Fruit fly (Drosophila melanogaster) whole organism, prepupa: ENCODE measurements around the gene CG31775.

ENCODE experiments used
- CG10631 ChIP-seq: fragments of 200-800 bp; sonication (Bioruptor generic); optimal IDR thresholded peaks from 2 replicates; lab custom pipeline; 2016; ENCODE audit warnings: missing biosample characterization, missing genetic modification characterization
- CG11294 ChIP-seq: fragments of 200-800 bp; sonication (Bioruptor generic); IDR thresholded peaks from 2 replicates; pipeline ENCODE4 v1.3.6; 2022; ENCODE audit warnings: missing biosample characterization, missing genetic modification characterization
- CG11902 ChIP-seq: fragments of 200-800 bp; sonication (Bioruptor generic); optimal IDR thresholded peaks from 3 replicates; lab custom pipeline; 2016; ENCODE audit warnings: missing biosample characterization, missing genetic modification characterization
- CG15336 ChIP-seq: fragments of 200-800 bp; sonication (Bioruptor generic); IDR thresholded peaks from 2 replicates; pipeline ENCODE4 v1.3.6; 2022; ENCODE audit warnings: missing biosample characterization, missing genetic modification characterization
- CG16779 ChIP-seq: fragments of 200-800 bp; sonication (Bioruptor generic); optimal IDR thresholded peaks from 3 replicates; lab custom pipeline; 2017; ENCODE audit warnings: missing biosample characterization, mild to moderate bottlenecking, missing genetic modification characterization
- CG3032 ChIP-seq: fragments of 200-800 bp; optimal IDR thresholded peaks from 2 replicates; lab custom pipeline; 2019; ENCODE audit warnings: missing biosample characterization, mild to moderate bottlenecking, missing genetic modification characterization, moderate library complexity
- CG31627 ChIP-seq: fragments of 200-800 bp; sonication (Bioruptor generic); optimal IDR thresholded peaks from 3 replicates; lab custom pipeline; 2016; ENCODE audit warnings: missing biosample characterization, missing genetic modification characterization
- CG32006 ChIP-seq: fragments of 200-800 bp; sonication (Bioruptor generic); optimal IDR thresholded peaks from 3 replicates; lab custom pipeline; 2017; ENCODE audit warnings: missing biosample characterization, mild to moderate bottlenecking, missing genetic modification characterization
- CG34406 ChIP-seq: fragments of 200-800 bp; sonication (Bioruptor generic); optimal IDR thresholded peaks from 3 replicates; lab custom pipeline; 2016; ENCODE audit warnings: missing biosample characterization, missing genetic modification characterization
- CG6163 ChIP-seq: fragments of 200-800 bp; sonication (Bioruptor generic); IDR thresholded peaks from 3 replicates; pipeline ENCODE4 v1.3.6; 2022; ENCODE audit warnings: missing biosample characterization, missing genetic modification characterization
- CG6808 ChIP-seq: fragments of 200-800 bp; sonication (Bioruptor generic); optimal IDR thresholded peaks from 3 replicates; lab custom pipeline; 2017; ENCODE audit warnings: missing biosample characterization, missing genetic modification characterization, mild to moderate bottlenecking, moderate library complexity, missing genetic modification reagents
- CG6854 ChIP-seq: fragments of 200-800 bp; sonication (Bioruptor generic); optimal IDR thresholded peaks from 2 replicates; lab custom pipeline; 2017; ENCODE audit warnings: missing biosample characterization, mild to moderate bottlenecking, missing genetic modification characterization
- CG8119 ChIP-seq: fragments of 200-800 bp; sonication (Bioruptor generic); IDR thresholded peaks from 3 replicates; pipeline ENCODE4 v1.3.6; 2022; ENCODE audit warnings: missing biosample characterization, missing genetic modification characterization
- CG8319 ChIP-seq: fragments of 200-800 bp; sonication (Bioruptor generic); optimal IDR thresholded peaks from 3 replicates; lab custom pipeline; 2016; ENCODE audit warnings: missing biosample characterization, missing genetic modification characterization
- CG8632 ChIP-seq: fragments of 200-800 bp; sonication (Bioruptor generic); optimal IDR thresholded peaks from 3 replicates; lab custom pipeline; 2016; ENCODE audit warnings: missing biosample characterization, missing genetic modification characterization
- Eip75B ChIP-seq: fragments of 200-800 bp; sonication (Bioruptor generic); optimal IDR thresholded peaks from 3 replicates; lab custom pipeline; 2016; ENCODE audit warnings: missing biosample characterization, missing genetic modification characterization
- Eip78C ChIP-seq: fragments of 200-800 bp; sonication (Bioruptor generic); peaks from one replicate; lab custom pipeline; 2016; ENCODE audit warnings: missing biosample characterization, missing genetic modification characterization
- Ets21C ChIP-seq: fragments of 200-800 bp; sonication (Bioruptor generic); optimal IDR thresholded peaks from 3 replicates; lab custom pipeline; 2016; ENCODE audit warnings: missing biosample characterization, missing genetic modification characterization
- Ets96B ChIP-seq: fragments of 200-800 bp; optimal IDR thresholded peaks from 2 replicates; lab custom pipeline; 2019; ENCODE audit warnings: missing biosample characterization, mild to moderate bottlenecking, missing genetic modification characterization, moderate library complexity
- Gug ChIP-seq: fragments of 200-800 bp; sonication (Bioruptor generic); IDR thresholded peaks from 2 replicates; pipeline ENCODE4 v1.3.6; 2022; ENCODE audit warnings: missing biosample characterization, missing genetic modification characterization
- Hr38 ChIP-seq: sonication (Bioruptor generic); optimal IDR thresholded peaks from 2 replicates; lab custom pipeline; 2016; ENCODE audit warnings: missing biosample characterization, missing genetic modification characterization
- Hr39 ChIP-seq: fragments of 200-800 bp; sonication (Bioruptor generic); optimal IDR thresholded peaks from 2 replicates; lab custom pipeline; 2016; ENCODE audit warnings: missing biosample characterization, missing genetic modification characterization
- Hr4 ChIP-seq: fragments of 200-800 bp; sonication (Bioruptor generic); optimal IDR thresholded peaks from 3 replicates; lab custom pipeline; 2016; ENCODE audit warnings: missing biosample characterization, missing genetic modification characterization
- Lpt ChIP-seq: fragments of 200-800 bp; sonication (Bioruptor generic); optimal IDR thresholded peaks from 3 replicates; lab custom pipeline; 2016; ENCODE audit warnings: missing biosample characterization, missing genetic modification characterization
- Met ChIP-seq: fragments of 200-800 bp; sonication (Bioruptor generic); optimal IDR thresholded peaks from 3 replicates; lab custom pipeline; 2016; ENCODE audit warnings: missing biosample characterization, missing genetic modification characterization
- Smox ChIP-seq: fragments of 200-800 bp; sonication (Bioruptor generic); optimal IDR thresholded peaks from 3 replicates; lab custom pipeline; 2016; ENCODE audit warnings: missing biosample characterization, missing genetic modification characterization
- Sox102F ChIP-seq: fragments of 200-800 bp; sonication (Bioruptor generic); optimal IDR thresholded peaks from 2 replicates; lab custom pipeline; 2016; ENCODE audit warnings: missing biosample characterization, mild to moderate bottlenecking, missing genetic modification characterization
- Sox15 ChIP-seq: fragments of 200-800 bp; sonication (Bioruptor generic); optimal IDR thresholded peaks from 3 replicates; lab custom pipeline; 2016; ENCODE audit warnings: missing biosample characterization, missing genetic modification characterization
- achi ChIP-seq: fragments of 200-800 bp; sonication (Bioruptor generic); optimal IDR thresholded peaks from 3 replicates; lab custom pipeline; 2016; ENCODE audit warnings: missing biosample characterization, missing genetic modification characterization
- acj6 ChIP-seq: fragments of 200-800 bp; sonication (Bioruptor generic); optimal IDR thresholded peaks from 3 replicates; lab custom pipeline; 2016; ENCODE audit warnings: missing biosample characterization, missing genetic modification characterization
- cyc ChIP-seq: fragments of 200-800 bp; sonication (Bioruptor generic); optimal IDR thresholded peaks from 3 replicates; lab custom pipeline; 2016; ENCODE audit warnings: missing biosample characterization, missing genetic modification characterization
- eg ChIP-seq: fragments of 200-800 bp; sonication (Bioruptor generic); IDR thresholded peaks from 3 replicates; pipeline ENCODE4 v1.3.6; 2022; ENCODE audit warnings: missing biosample characterization, missing genetic modification characterization
- esn ChIP-seq: fragments of 200-800 bp; sonication (Bioruptor generic); optimal IDR thresholded peaks from 2 replicates; lab custom pipeline; 2016; ENCODE audit warnings: missing biosample characterization, mild to moderate bottlenecking, missing genetic modification characterization, moderate library complexity
- lz ChIP-seq: fragments of 200-800 bp; sonication (Bioruptor generic); optimal IDR thresholded peaks from 3 replicates; lab custom pipeline; 2016; ENCODE audit warnings: missing biosample characterization, missing genetic modification characterization
- net ChIP-seq: fragments of 200-800 bp; sonication (Bioruptor generic); optimal IDR thresholded peaks from 3 replicates; lab custom pipeline; 2016; ENCODE audit warnings: missing biosample characterization, missing genetic modification characterization
- spab ChIP-seq: fragments of 200-800 bp; sonication (Bioruptor generic); optimal IDR thresholded peaks from 2 replicates; lab custom pipeline; 2017; ENCODE audit warnings: missing biosample characterization, mild to moderate bottlenecking, missing genetic modification characterization, missing genetic modification reagents
- svp ChIP-seq: fragments of 200-800 bp; sonication (Bioruptor generic); peaks from one replicate; lab custom pipeline; 2016; ENCODE audit warnings: missing biosample characterization, missing genetic modification characterization
- topi ChIP-seq: fragments of 200-800 bp; sonication (Bioruptor generic); optimal IDR thresholded peaks from 3 replicates; lab custom pipeline; 2016; ENCODE audit warnings: missing biosample characterization, missing genetic modification characterization
- vri ChIP-seq: fragments of 200-800 bp; sonication (Bioruptor generic); optimal IDR thresholded peaks from 3 replicates; lab custom pipeline; 2016; ENCODE audit warnings: missing biosample characterization, mild to moderate bottlenecking, missing genetic modification characterization

Gene CG31775

DNA sequence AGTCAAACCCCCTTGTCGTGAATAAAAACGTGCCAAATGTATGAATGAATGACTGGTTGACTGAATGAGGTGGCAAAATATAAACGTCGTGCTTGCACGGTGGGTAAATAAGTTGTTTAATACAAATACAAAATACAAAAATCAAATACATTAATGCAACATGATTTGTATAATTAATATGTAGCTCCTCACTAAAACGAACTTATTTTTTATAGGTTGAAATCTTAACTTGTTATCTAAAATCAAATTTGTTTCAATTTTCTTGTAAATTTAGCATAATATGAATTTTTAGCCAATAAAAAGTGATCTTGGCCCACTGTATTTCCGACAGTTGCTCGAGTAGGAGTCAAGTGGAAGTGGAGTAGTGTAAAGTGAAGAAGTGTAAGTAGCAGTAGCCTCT is 39.6 kb downstream of the CG31775 start (continued):
- TF ChIP-seq CG32006 (GFP tag; lab: Kevin White, UChicago) (peak; percentile 65), CG8319 (peak; percentile 1), Met (GFP tag; lab: Kevin White, UChicago) (peak; percentile 11), topi (GFP tag; lab: Kevin White, UChicago) (no peak), CG11902 (no peak), Ets21C (GFP tag; lab: Kevin White, UChicago) (no peak), CG8632 (peak; percentile 8), Lpt (GFP tag; lab: Kevin White, UChicago) (no peak), achi (GFP tag; lab: Kevin White, UChicago) (peak; percentile 10), esn (GFP tag; lab: Kevin White, UChicago) (peak; percentile 11)
- TF ChIP-seq, all 60 proteins: peak for 22

dm6 chr2L:14693620-14694019 is 43.9 kb downstream of the CG31775 start:
- TF ChIP-seq CG15336 (GFP tag; lab: Robert Waterston, UW): 0 out of 2 replicates have a peak, but pooled peaks have one; percentile 14
- no peak for TF ChIP-seq Hr38
- TF ChIP-seq topi (GFP tag; lab: Kevin White, UChicago): no peak
- TF ChIP-seq CG8119 (GFP tag; lab: Robert Waterston, UW): peak; percentile 39; the same call in 1 of the 3 replicates
- TF ChIP-seq eg: peak; percentile 56; the same call in 1 of the 3 replicates
- no peak for TF ChIP-seq CG6854 (GFP tag; lab: Kevin White, UChicago)
- no peak for TF ChIP-seq CG34406 (GFP tag; lab: Kevin White, UChicago)
- no peak for TF ChIP-seq Ets96B (tag; lab: Kevin White, UChicago)
- no peak for TF ChIP-seq svp
- TF ChIP-seq CG16779: no peak

- TF ChIP-seq Met (GFP tag; lab: Kevin White, UChicago) (peak; percentile 54), spab (no peak), CG31627 (peak; percentile 5), eg (0 out of 3 replicates have a peak, but pooled peaks have one; percentile 8), lz (GFP tag; lab: Kevin White, UChicago) (peak; percentile 24), topi (GFP tag; lab: Kevin White, UChicago) (peak; percentile 42), CG10631 (GFP tag; lab: Kevin White, UChicago) (peak; percentile 8), Sox102F (peak; percentile 46), CG32006 (GFP tag; lab: Kevin White, UChicago) (no peak), achi (GFP tag; lab: Kevin White, UChicago) (no peak), Hr4 (peak; percentile 8), svp (peak; percentile 73), Eip75B (GFP tag; lab: Kevin White, UChicago) (no peak), vri (no peak), cyc (peak; percentile 46), Smox (peak; percentile 36), Hr39 (GFP tag; lab: Kevin White, UChicago) (peak; percentile 39), Eip78C (GFP tag; lab: Kevin White, UChicago) (peak; percentile 74), esn (GFP tag; lab: Kevin White, UChicago) (peak; percentile 55)
- TF ChIP-seq, all 60 proteins: peak for 14
Observed at dm6 chr2L:14690791-14691190, 46.8 kb downstream of the CG31775 start.

- TF ChIP-seq Sox102F (no peak), CG11294 (GFP tag; lab: Robert Waterston, UW) (no peak), CG6808 (GFP tag; lab: Kevin White, UChicago) (no peak), CG11902 (no peak), Sox15 (GFP tag; lab: Kevin White, UChicago) (no peak), net (no peak), CG3032 (tag; lab: Kevin White, UChicago) (no peak), Hr39 (GFP tag; lab: Kevin White, UChicago) (no peak), acj6 (GFP tag; lab: Kevin White, UChicago) (no peak), CG34406 (GFP tag; lab: Kevin White, UChicago) (no peak), CG6163 (GFP tag; lab: Robert Waterston, UW) (no peak), Gug (GFP tag; lab: Robert Waterston, UW) (no peak)
- TF ChIP-seq, all 60 proteins: peak for 0
Observed at dm6 chr2L:14690285-14690684, 47.3 kb downstream of the CG31775 start.
